Fruit fly (Drosophila melanogaster) whole organism, embryonic: Measurements from ENCODE around the gene mRpS23.

Experiments
- Abd-B ChIP-seq: fragments of 200-800 bp; sonication (Bioruptor generic); optimal IDR thresholded peaks from 2 replicates; lab custom pipeline; 2018; ENCODE audit warnings: missing biosample characterization, mild to moderate bottlenecking, missing genetic modification characterization, moderate library complexity
- C15 ChIP-seq: fragments of 200-800 bp; sonication (Bioruptor generic); IDR thresholded peaks from 3 replicates; pipeline ENCODE4 v1.3.6; 2022; ENCODE audit warnings: missing biosample characterization, missing genetic modification characterization
- CG10565 ChIP-seq: fragments of 200-800 bp; sonication (Bioruptor generic); optimal IDR thresholded peaks from 3 replicates; lab custom pipeline; 2016; ENCODE audit warnings: missing biosample characterization, mild to moderate bottlenecking, missing genetic modification characterization
- CG10979 ChIP-seq: fragments of 200-800 bp; sonication (Bioruptor generic); optimal IDR thresholded peaks from 2 replicates; lab custom pipeline; 2018; ENCODE audit warnings: missing biosample characterization, mild to moderate bottlenecking, missing genetic modification characterization, moderate library complexity
- CG11398 ChIP-seq: fragments of 200-800 bp; sonication (Bioruptor generic); optimal IDR thresholded peaks from 2 replicates; lab custom pipeline; 2016; ENCODE audit warnings: missing biosample characterization, missing genetic modification characterization
- CG11696 ChIP-seq: fragments of 200-800 bp; sonication (Bioruptor generic); IDR thresholded peaks from 2 replicates; pipeline ENCODE4 v1.3.6; 2022; ENCODE audit warnings: missing biosample characterization, missing genetic modification characterization
- CG12155 ChIP-seq: fragments of 200-800 bp; sonication (Bioruptor generic); optimal IDR thresholded peaks from 3 replicates; lab custom pipeline; 2016; ENCODE audit warnings: missing biosample characterization, missing genetic modification characterization
- CG13894 ChIP-seq: fragments of 200-800 bp; sonication (Bioruptor generic); optimal IDR thresholded peaks from 3 replicates; lab custom pipeline; 2018; ENCODE audit warnings: missing biosample characterization, mild to moderate bottlenecking, missing genetic modification characterization, moderate library complexity
- CG1602 ChIP-seq: fragments of 200-800 bp; sonication (Bioruptor generic); optimal IDR thresholded peaks from 3 replicates; lab custom pipeline; 2016; ENCODE audit warnings: missing biosample characterization, missing genetic modification characterization
- CG17912 ChIP-seq: fragments of 200-800 bp; sonication (Bioruptor generic); optimal IDR thresholded peaks from 2 replicates; lab custom pipeline; 2018; ENCODE audit warnings: missing biosample characterization, mild to moderate bottlenecking, missing genetic modification characterization
- CG18011 ChIP-seq: fragments of 200-800 bp; sonication (Bioruptor generic); optimal IDR thresholded peaks from 2 replicates; lab custom pipeline; 2017; ENCODE audit warnings: missing biosample characterization, missing genetic modification characterization, mild to moderate bottlenecking, moderate library complexity, missing genotype
- CG18599 ChIP-seq: fragments of 200-800 bp; sonication (Bioruptor generic); optimal IDR thresholded peaks from 3 replicates; lab custom pipeline; 2017; ENCODE audit warnings: missing biosample characterization, missing genetic modification characterization, mild to moderate bottlenecking, moderate library complexity, missing genetic modification reagents
- CG30020 ChIP-seq: fragments of 200-800 bp; optimal IDR thresholded peaks from 2 replicates; lab custom pipeline; 2019; ENCODE audit warnings: missing biosample characterization, mild to moderate bottlenecking, missing genetic modification characterization, moderate library complexity
- CG31441 ChIP-seq: fragments of 200-800 bp; sonication (Bioruptor generic); IDR thresholded peaks from 2 replicates; pipeline ENCODE4 v1.3.6; 2022; ENCODE audit warnings: missing biosample characterization, missing genetic modification characterization
- CG4404 ChIP-seq: fragments of 200-800 bp; sonication (Bioruptor generic); IDR thresholded peaks from 2 replicates; pipeline ENCODE4 v1.3.6; 2022; ENCODE audit warnings: missing biosample characterization, missing genetic modification characterization
- CG4707 ChIP-seq: fragments of 200-800 bp; sonication (Bioruptor generic); optimal IDR thresholded peaks from 2 replicates; lab custom pipeline; 2018; ENCODE audit warnings: missing biosample characterization, mild to moderate bottlenecking, missing genetic modification characterization, moderate library complexity
- CG6689 ChIP-seq: fragments of 200-800 bp; sonication (Bioruptor generic); IDR thresholded peaks from 2 replicates; pipeline ENCODE4 v1.3.6; 2022; ENCODE audit warnings: missing biosample characterization, missing genetic modification characterization
- CG6765 ChIP-seq: fragments of 200-800 bp; sonication (Bioruptor generic); optimal IDR thresholded peaks from 3 replicates; lab custom pipeline; 2017; ENCODE audit warnings: missing biosample characterization, mild to moderate bottlenecking, missing genetic modification characterization
- CoRest ChIP-seq: fragments of 200-800 bp; sonication (Bioruptor generic); optimal IDR thresholded peaks from 3 replicates; lab custom pipeline; 2018; ENCODE audit warnings: missing biosample characterization, mild to moderate bottlenecking, missing genetic modification characterization, moderate library complexity
- Deaf1 ChIP-seq: fragments of 200-800 bp; optimal IDR thresholded peaks from 3 replicates; lab custom pipeline; 2019; ENCODE audit warnings: missing biosample characterization, mild to moderate bottlenecking, missing genetic modification characterization, moderate library complexity
- Dref ChIP-seq: fragments of 200-800 bp; sonication (Bioruptor generic); IDR thresholded peaks from 2 replicates; pipeline ENCODE4 v1.3.6; 2022; ENCODE audit warnings: missing biosample characterization, missing genetic modification characterization
- Hr78 ChIP-seq, 2 experiments: fragments of 200-800 bp in 1 of 2; fragments of >200 bp in 1 of 2; sonication (Bioruptor generic) in 1 of 2; optimal IDR thresholded peaks; 2 replicates each; lab custom pipeline; 2017 to 2019; ENCODE audit warnings: missing biosample characterization in 2 of 2, missing genetic modification characterization in 2 of 2, mild to moderate bottlenecking in 1 of 2, moderate library complexity in 1 of 2
- Neu2 ChIP-seq: fragments of 200-800 bp; sonication (Bioruptor generic); optimal IDR thresholded peaks from 3 replicates; lab custom pipeline; 2016; ENCODE audit warnings: missing biosample characterization, missing genetic modification characterization, borderline replicate concordance
- Opbp ChIP-seq: fragments of 200-800 bp; sonication (Bioruptor generic); IDR thresholded peaks from 3 replicates; pipeline ENCODE4 v1.3.6; 2022; ENCODE audit warnings: missing biosample characterization, missing genetic modification characterization; ENCODE audit not compliant: partially characterized antibody
- Pdp1 ChIP-seq, 2 experiments: fragments of 200-800 bp; sonication (Bioruptor generic); optimal IDR thresholded peaks; 3 replicates each; lab custom pipeline; 2016; ENCODE audit warnings: missing biosample characterization in 2 of 2, missing genetic modification characterization in 2 of 2, mild to moderate bottlenecking in 1 of 2, moderate library complexity in 1 of 2
- TFAM ChIP-seq: fragments of 200-800 bp; sonication (Bioruptor generic); optimal IDR thresholded peaks from 2 replicates; lab custom pipeline; 2017; ENCODE audit warnings: missing biosample characterization, missing genetic modification characterization, inconsistent platforms
- Taf1 ChIP-seq: fragments of 200-800 bp; sonication (Bioruptor generic); IDR thresholded peaks from 2 replicates; pipeline ENCODE4 v1.3.6; 2022; ENCODE audit warnings: missing biosample characterization, missing genetic modification characterization
- ac ChIP-seq: fragments of 200-800 bp; sonication (Bioruptor generic); optimal IDR thresholded peaks from 3 replicates; lab custom pipeline; 2017; ENCODE audit warnings: missing biosample characterization, mild to moderate bottlenecking, missing genetic modification characterization
- al ChIP-seq: fragments of 200-800 bp; sonication (Bioruptor generic); IDR thresholded peaks from 2 replicates; pipeline ENCODE4 v1.3.6; 2022; ENCODE audit warnings: missing biosample characterization, missing genetic modification characterization
- bowl ChIP-seq: fragments of 200-800 bp; sonication (Bioruptor generic); IDR thresholded peaks from 2 replicates; pipeline ENCODE4 v1.3.6; 2022; ENCODE audit warnings: missing biosample characterization, missing genetic modification characterization
- cad ChIP-seq: fragments of >200 bp; optimal IDR thresholded peaks from 2 replicates; lab custom pipeline; 2017; ENCODE audit warnings: missing biosample characterization, missing genetic modification characterization
- ci ChIP-seq: fragments of 200-800 bp; sonication (Bioruptor generic); IDR thresholded peaks from 3 replicates; pipeline ENCODE4 v1.3.6; 2022; ENCODE audit warnings: missing biosample characterization, missing genetic modification characterization
- danr ChIP-seq: fragments of 200-800 bp; sonication (Bioruptor generic); IDR thresholded peaks from 2 replicates; pipeline ENCODE4 v1.3.6; 2022; ENCODE audit warnings: missing biosample characterization, missing genetic modification characterization
- exex ChIP-seq: fragments of 200-800 bp; sonication (Bioruptor generic); optimal IDR thresholded peaks from 4 replicates; lab custom pipeline; 2018; ENCODE audit warnings: missing biosample characterization, mild to moderate bottlenecking, missing genetic modification characterization, moderate library complexity
- hbn ChIP-seq: fragments of 200-800 bp; sonication (Bioruptor generic); IDR thresholded peaks from 2 replicates; pipeline ENCODE4 v1.3.6; 2022; ENCODE audit warnings: missing biosample characterization, missing genetic modification characterization; ENCODE audit not compliant: partially characterized antibody
- her ChIP-seq: fragments of 200-800 bp; sonication (Bioruptor generic); optimal IDR thresholded peaks from 2 replicates; lab custom pipeline; 2016; ENCODE audit warnings: missing biosample characterization, missing genetic modification characterization
- jing ChIP-seq: fragments of 200-800 bp; sonication (Bioruptor generic); optimal IDR thresholded peaks from 2 replicates; lab custom pipeline; 2018; ENCODE audit warnings: missing biosample characterization, mild to moderate bottlenecking, missing genetic modification characterization
- kay ChIP-seq: fragments of 200-800 bp; sonication (Bioruptor generic); optimal IDR thresholded peaks from 2 replicates; lab custom pipeline; 2016; ENCODE audit warnings: missing biosample characterization, missing genetic modification characterization
- klu ChIP-seq: fragments of 200-800 bp; sonication (Bioruptor generic); IDR thresholded peaks from 2 replicates; pipeline ENCODE4 v1.3.6; 2022; ENCODE audit warnings: missing biosample characterization, missing genetic modification characterization
- nau ChIP-seq: fragments of 200-800 bp; sonication (Bioruptor generic); optimal IDR thresholded peaks from 3 replicates; lab custom pipeline; 2017; ENCODE audit warnings: missing biosample characterization, mild to moderate bottlenecking, missing genetic modification characterization, missing genetic modification reagents
- otp ChIP-seq: fragments of 200-800 bp; sonication (Bioruptor generic); IDR thresholded peaks from 3 replicates; pipeline ENCODE4, ENCODE4 v1.3.6; 2022; ENCODE audit warnings: missing biosample characterization, missing genetic modification characterization
- p53 ChIP-seq: fragments of 200-800 bp; sonication (Bioruptor generic); optimal IDR thresholded peaks from 2 replicates; lab custom pipeline; 2016; ENCODE audit warnings: missing biosample characterization, missing genetic modification characterization
- pan ChIP-seq, 4 experiments: fragments of >200 bp in 3 of 4; fragments of 200-800 bp in 1 of 4; sonication (Bioruptor generic) in 1 of 4; optimal IDR thresholded peaks in 3 of 4; IDR thresholded peaks in 1 of 4; 2 replicates each; pipeline versions ENCODE4 v1.3.6 to Lab custom; 2017 to 2022; ENCODE audit warnings: missing biosample characterization in 2 of 4, missing genetic modification characterization in 2 of 4, mixed read lengths in 1 of 4
- pb ChIP-seq: fragments of 200-800 bp; sonication (Bioruptor generic); optimal IDR thresholded peaks from 3 replicates; lab custom pipeline; 2016; ENCODE audit warnings: missing biosample characterization, missing genetic modification characterization
- pita ChIP-seq: fragments of 200-800 bp; sonication (Bioruptor generic); optimal IDR thresholded peaks from 2 replicates; lab custom pipeline; 2017; ENCODE audit warnings: missing biosample characterization, mild to moderate bottlenecking, missing genetic modification characterization
- pzg ChIP-seq: fragments of 200-800 bp; sonication (Bioruptor generic); optimal IDR thresholded peaks from 3 replicates; lab custom pipeline; 2018; ENCODE audit warnings: missing biosample characterization, mild to moderate bottlenecking, missing genetic modification characterization, moderate library complexity
- repo ChIP-seq: fragments of 200-800 bp; sonication (Bioruptor generic); optimal IDR thresholded peaks from 2 replicates; lab custom pipeline; 2016; ENCODE audit warnings: missing biosample characterization, missing genetic modification characterization
- sens-2 ChIP-seq: fragments of 200-800 bp; sonication (Bioruptor generic); IDR thresholded peaks from 2 replicates; pipeline ENCODE4 v1.3.6; 2022; ENCODE audit warnings: missing biosample characterization, missing genetic modification characterization
- slp2 ChIP-seq: fragments of 200-800 bp; sonication (Bioruptor generic); optimal IDR thresholded peaks from 2 replicates; lab custom pipeline; 2016; ENCODE audit warnings: missing biosample characterization, missing genetic modification characterization
- twi ChIP-seq: fragments of 200-800 bp; optimal IDR thresholded peaks from 2 replicates; lab custom pipeline; 2019; ENCODE audit warnings: missing biosample characterization, mild to moderate bottlenecking, missing genetic modification characterization, moderate library complexity
- wek ChIP-seq: fragments of 200-800 bp; sonication (Bioruptor generic); optimal IDR thresholded peaks from 3 replicates; lab custom pipeline; 2018; ENCODE audit warnings: missing biosample characterization, mild to moderate bottlenecking, missing genetic modification characterization, moderate library complexity

The mRpS23 gene

dm6 chr2L:13881939-13882338 lies 47.1 kb upstream of the mRpS23 start (continued):
- TF ChIP-seq CG11696 (GFP tag; lab: Robert Waterston, UW) (no peak), nau (GFP tag; lab: Kevin White, UChicago) (no peak), CG31441 (GFP tag; lab: Robert Waterston, UW) (no peak), pzg (GFP tag; lab: Kevin White, UChicago) (no peak), Neu2 (GFP tag; lab: Kevin White, UChicago) (no peak), CoRest (tag; lab: Kevin White, UChicago) (peak; percentile 18), al (GFP tag; lab: Robert Waterston, UW) (no peak), kay (GFP tag; lab: Kevin White, UChicago) (no peak), pita (GFP tag; lab: Kevin White, UChicago) (no peak), CG18599 (GFP tag; lab: Kevin White, UChicago) (peak; percentile 68), danr (GFP tag; lab: Robert Waterston, UW) (no peak), Opbp (GFP tag; lab: Robert Waterston, UW) (no peak), Taf1 (GFP tag; lab: Robert Waterston, UW) (no peak), CG10979 (tag; lab: Kevin White, UChicago) (no peak), CG10565 (GFP tag; lab: Kevin White, UChicago) (no peak), CG30020 (tag; lab: Kevin White, UChicago) (no peak), jing (GFP tag; lab: Kevin White, UChicago) (no peak), wek (GFP tag; lab: Kevin White, UChicago) (no peak), p53 (no peak), her (GFP tag; lab: Kevin White, UChicago) (peak; percentile 59), CG13894 (tag; lab: Kevin White, UChicago) (peak; percentile 28), ac (GFP tag; lab: Kevin White, UChicago) (no peak), Dref (GFP tag; lab: Robert Waterston, UW) (no peak), CG4404 (GFP tag; lab: Robert Waterston, UW) (no peak), sens-2 (no peak), CG6765 (GFP tag; lab: Kevin White, UChicago) (peak; percentile 10), bowl (GFP tag; lab: Robert Waterston, UW) (no peak), exex (tag; lab: Kevin White, UChicago) (no peak), C15 (GFP tag; lab: Robert Waterston, UW) (no peak), ci (GFP tag; lab: Robert Waterston, UW) (no peak), TFAM (GFP tag; lab: Kevin White, UChicago) (no peak), CG6689 (GFP tag; lab: Robert Waterston, UW) (no peak), pan (optimal IDR thresholded peaks at IDR 0.05; lab: Kevin White, UChicago) (no peak), pan (GFP tag; optimal IDR thresholded peaks at IDR 0.05 in 1 of 2, IDR thresholded peaks at IDR 0.05 in 1 of 2) (no peak), otp (GFP tag; lab: Robert Waterston, UW) (no peak), Pdp1 (GFP tag; optimal IDR thresholded peaks at IDR 0.05; lab: Kevin White, UChicago) (no peak), repo (GFP tag; lab: Kevin White, UChicago) (no peak), CG12155 (GFP tag; lab: Kevin White, UChicago) (no peak), Hr78 (GFP tag; optimal IDR thresholded peaks at IDR 0.05; lab: Kevin White, UChicago) (no peak), hbn (no peak), Abd-B (GFP tag; lab: Kevin White, UChicago) (no peak), cad (GFP tag; lab: Kevin White, UChicago) (no peak), Deaf1 (tag; lab: Kevin White, UChicago) (no peak), CG18011 (GFP tag; lab: Kevin White, UChicago) (no peak), CG4707 (GFP tag; lab: Kevin White, UChicago) (no peak), CG1602 (GFP tag; lab: Kevin White, UChicago) (no peak), pb (GFP tag; lab: Kevin White, UChicago) (no peak), CG11398 (no peak), slp2 (GFP tag; lab: Kevin White, UChicago) (no peak), klu (GFP tag; lab: Robert Waterston, UW) (no peak), twi (tag; lab: Kevin White, UChicago) (no peak), CG17912 (no peak)
